Worm (Caenorhabditis elegans): ENCODE data around the gene T23F11.4.

T23F11.4 gene

DNA sequence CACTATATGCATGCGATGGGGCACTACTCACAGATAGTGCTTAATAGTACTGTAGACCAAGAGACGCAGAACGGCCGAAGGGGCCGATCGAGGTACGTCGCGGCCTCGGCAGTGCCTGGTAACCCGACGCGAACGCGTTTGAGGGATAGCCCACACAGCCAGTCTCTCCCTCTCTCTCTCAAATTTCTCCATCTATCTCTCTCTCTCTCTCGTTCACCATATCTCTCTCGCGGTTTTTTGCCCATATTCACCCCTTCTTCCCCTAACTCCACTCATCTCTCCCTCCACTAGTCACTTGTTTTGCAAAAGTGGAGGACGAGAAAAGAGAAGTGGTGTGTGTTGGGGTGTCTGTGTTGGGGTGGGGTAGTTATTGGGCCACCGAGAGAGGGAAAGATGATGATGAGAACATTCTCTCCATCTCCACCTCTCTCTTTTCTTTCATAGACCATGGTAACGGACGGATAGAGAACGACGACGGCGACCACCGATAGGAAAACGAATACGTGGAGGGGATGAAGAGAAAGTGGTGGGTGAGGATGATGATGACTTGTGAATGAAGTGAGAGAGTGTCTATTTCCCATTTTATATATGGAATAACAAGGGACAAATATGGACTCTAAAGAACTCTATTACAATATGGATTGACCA lies 1.7 kb upstream of the T23F11.4 start:
- peak; percentile 84 for TF ChIP-seq hlh-1 (tag; optimal IDR thresholded peaks at IDR 0.05)
- TF ChIP-seq ceh-43 (GFP tag; optimal IDR thresholded peaks at IDR 0.05): peak; percentile 40
- TF ChIP-seq M03D4.4 (tag; optimal IDR thresholded peaks at IDR 0.05): peak; percentile 38
- TF ChIP-seq mep-1 (tag; optimal IDR thresholded peaks at IDR 0.05): peak; percentile 41
- peak; percentile 47 for TF ChIP-seq cnd-1 (tag; optimal IDR thresholded peaks at IDR 0.05)
- peak; percentile 42 for TF ChIP-seq sptf-1 (tag; optimal IDR thresholded peaks at IDR 0.05)
- TF ChIP-seq ces-1 (GFP tag; optimal IDR thresholded peaks at IDR 0.05): peak; percentile 55
- TF ChIP-seq unc-120 (tag; optimal IDR thresholded peaks at IDR 0.05; ENCODE audit: poor library complexity, severe bottlenecking): peak; percentile 96
- peak; percentile 27 for TF ChIP-seq pha-4 (tag; optimal IDR thresholded peaks at IDR 0.05)
- TF ChIP-seq lin-32 (GFP tag; optimal IDR thresholded peaks at IDR 0.05): no peak
- peak; percentile 3 for TF ChIP-seq ceh-39 (tag; optimal IDR thresholded peaks at IDR 0.05)
- no peak for TF ChIP-seq blmp-1 (tag; optimal IDR thresholded peaks at IDR 0.05)
- TF ChIP-seq lin-13 (tag; optimal IDR thresholded peaks at IDR 0.05): peak; percentile 54
- no peak for TF ChIP-seq flh-1 (GFP tag; optimal IDR thresholded peaks at IDR 0.05)
- peak; percentile 41 for TF ChIP-seq lsy-2 (tag; optimal IDR thresholded peaks at IDR 0.05)
- no peak for TF ChIP-seq nhr-237 (tag; optimal IDR thresholded peaks at IDR 0.05)
- no peak for TF ChIP-seq nhr-28 (tag; optimal IDR thresholded peaks at IDR 0.05)
- TF ChIP-seq ham-2 (GFP tag; optimal IDR thresholded peaks at IDR 0.05): peak; percentile 62
- peak; percentile 73 for TF ChIP-seq unc-62 (GFP tag; optimal IDR thresholded peaks at IDR 0.05)
- TF ChIP-seq tbx-8 (GFP tag; optimal IDR thresholded peaks at IDR 0.05): no peak
- peak; percentile 1 for TF ChIP-seq nhr-12 (tag; optimal IDR thresholded peaks at IDR 0.05)
- peak; percentile 53 for TF ChIP-seq drap-1 (GFP tag; optimal IDR thresholded peaks at IDR 0.05)

ce11 chrIII:4659426-4659825 lies 5.7 kb downstream of the T23F11.4 start:
- no peak for TF ChIP-seq zip-8 (tag; optimal IDR thresholded peaks at IDR 0.05)
- TF ChIP-seq unc-120 (tag; optimal IDR thresholded peaks at IDR 0.05; ENCODE audit: poor library complexity, severe bottlenecking): no peak
- no peak for TF ChIP-seq sem-2 (GFP tag; optimal IDR thresholded peaks at IDR 0.05)
- TF ChIP-seq sptf-1 (tag; optimal IDR thresholded peaks at IDR 0.05): no peak
- TF ChIP-seq M03D4.4 (tag; optimal IDR thresholded peaks at IDR 0.05): no peak
- TF ChIP-seq nhr-28 (tag; optimal IDR thresholded peaks at IDR 0.05): no peak
- no peak for TF ChIP-seq snpc-4 (tag; optimal IDR thresholded peaks at IDR 0.05)
- TF ChIP-seq lin-13 (tag; optimal IDR thresholded peaks at IDR 0.05): no peak
- no peak for TF ChIP-seq unc-39 (tag; optimal IDR thresholded peaks at IDR 0.05)
- no peak for TF ChIP-seq unc-62 (GFP tag; optimal IDR thresholded peaks at IDR 0.05)
- TF ChIP-seq blmp-1 (tag; optimal IDR thresholded peaks at IDR 0.05): no peak
- no peak for TF ChIP-seq lin-32 (GFP tag; optimal IDR thresholded peaks at IDR 0.05)
- TF ChIP-seq ceh-43 (GFP tag; optimal IDR thresholded peaks at IDR 0.05): no peak
- no peak for TF ChIP-seq flh-1 (GFP tag; optimal IDR thresholded peaks at IDR 0.05)
- TF ChIP-seq pha-4 (tag; optimal IDR thresholded peaks at IDR 0.05): no peak
- no peak for TF ChIP-seq nhr-12 (tag; optimal IDR thresholded peaks at IDR 0.05)
- TF ChIP-seq nhr-237 (tag; optimal IDR thresholded peaks at IDR 0.05): no peak
- TF ChIP-seq ces-1 (GFP tag; optimal IDR thresholded peaks at IDR 0.05): no peak
- TF ChIP-seq mls-2 (tag; optimal IDR thresholded peaks at IDR 0.05): no peak

DNA sequence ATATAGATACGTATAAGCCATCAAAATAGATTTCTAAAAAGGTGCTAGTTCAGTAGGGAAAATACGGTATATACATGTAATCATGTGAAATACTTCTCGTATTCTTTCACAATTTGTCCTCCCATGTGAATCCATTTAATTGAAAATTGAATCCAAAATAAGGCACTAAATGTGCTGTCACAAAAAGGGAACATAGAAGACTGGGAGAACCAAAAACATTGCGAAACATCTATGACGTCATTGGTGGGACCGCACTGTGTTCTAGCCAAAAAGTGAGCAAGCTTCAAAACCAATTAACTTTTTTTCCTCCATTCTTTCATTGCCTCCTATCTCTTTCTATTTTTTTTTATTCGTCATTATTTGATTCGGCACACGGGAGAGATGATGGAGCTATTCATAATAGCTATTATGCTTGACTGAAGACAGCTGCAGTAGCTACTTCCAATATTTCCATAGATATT lies 6.8 kb downstream of the T23F11.4 start, which contains the start of gene cdka-1:
Gene cdka-1, plus strand, starts transcription at position 411 of the 461 bp plus-strand sequence.
- TF ChIP-seq ham-2 (GFP tag; optimal IDR thresholded peaks at IDR 0.05) (no peak), ces-1 (GFP tag; optimal IDR thresholded peaks at IDR 0.05) (peak; percentile 16), sem-2 (GFP tag; optimal IDR thresholded peaks at IDR 0.05) (no peak), ceh-83 (GFP tag; optimal IDR thresholded peaks at IDR 0.05) (no peak)

ce11 chrIII:4657386-4657785 lies 7.8 kb downstream of the T23F11.4 start:
- TF ChIP-seq nhr-2 (tag; optimal IDR thresholded peaks at IDR 0.05) (no peak), ces-1 (GFP tag; optimal IDR thresholded peaks at IDR 0.05) (peak; percentile 75)

- TF ChIP-seq ces-1 (GFP tag; optimal IDR thresholded peaks at IDR 0.05) (peak; percentile 70), cnd-1 (tag; optimal IDR thresholded peaks at IDR 0.05) (no peak)
These were observed 8.8 kb downstream of the T23F11.4 start for ce11 chrIII:4656415-4656814.

DNA sequence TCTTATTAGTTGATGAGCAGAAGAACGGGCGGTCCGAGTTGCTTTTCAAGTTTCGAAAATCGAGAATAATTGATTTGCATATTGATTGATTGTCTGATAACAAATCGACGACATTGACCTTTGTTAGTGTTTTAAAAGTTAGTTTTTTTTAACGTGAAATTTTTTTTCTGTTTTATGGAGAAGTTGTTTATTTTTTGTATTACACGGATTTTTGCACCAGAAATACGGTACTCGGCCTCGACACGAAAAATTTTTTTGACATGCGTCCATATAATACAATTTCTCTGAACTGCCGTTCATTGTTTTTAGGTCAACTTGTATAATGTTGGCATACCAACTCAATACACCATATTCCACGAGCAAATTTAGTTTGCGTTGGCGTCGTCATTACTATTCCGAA lies 9.8 kb downstream of the T23F11.4 start, which contains the start of gene T23F11.2:
Gene T23F11.2, minus strand, starts transcription at position 101 of the 400 bp plus-strand sequence.
- TF ChIP-seq elt-3 (tag; optimal IDR thresholded peaks at IDR 0.05) (no peak), unc-62 (GFP tag; optimal IDR thresholded peaks at IDR 0.05) (no peak), nhr-237 (tag; optimal IDR thresholded peaks at IDR 0.05) (no peak), mls-2 (tag; optimal IDR thresholded peaks at IDR 0.05) (no peak), lin-32 (GFP tag; optimal IDR thresholded peaks at IDR 0.05) (no peak), nhr-28 (tag; optimal IDR thresholded peaks at IDR 0.05) (no peak), nhr-12 (tag; optimal IDR thresholded peaks at IDR 0.05) (no peak), unc-39 (tag; optimal IDR thresholded peaks at IDR 0.05) (no peak), drap-1 (GFP tag; optimal IDR thresholded peaks at IDR 0.05) (no peak), nhr-76 (tag; optimal IDR thresholded peaks at IDR 0.05) (no peak), ztf-11 (tag; optimal IDR thresholded peaks at IDR 0.05) (no peak), zip-8 (tag; optimal IDR thresholded peaks at IDR 0.05) (no peak), ces-1 (GFP tag; optimal IDR thresholded peaks at IDR 0.05) (no peak), lin-13 (tag; optimal IDR thresholded peaks at IDR 0.05) (no peak), snpc-4 (tag; optimal IDR thresholded peaks at IDR 0.05) (no peak), ham-2 (GFP tag; optimal IDR thresholded peaks at IDR 0.05) (no peak), cnd-1 (tag; optimal IDR thresholded peaks at IDR 0.05) (no peak), nhr-2 (tag; optimal IDR thresholded peaks at IDR 0.05) (no peak)
